Worm (Caenorhabditis elegans) whole organism, L2 larva: Measurements from ENCODE around the gene ZK938.11.

Experiments used
- aly-2 ChIP-seq: fragments of 150-350 bp; optimal IDR thresholded peaks from 2 replicates; lab custom pipeline; 2014; ENCODE audit warnings: missing biosample characterization, missing genetic modification characterization
- blmp-1 ChIP-seq: sonication (generic microtip); optimal IDR thresholded peaks from 2 replicates; lab custom pipeline; 2017; ENCODE audit warnings: missing genetic modification characterization, mild to moderate bottlenecking, missing compliant biosample characterization, antibody characterized with exemption, moderate library complexity; ENCODE audit not compliant: insufficient read depth
- ceh-82 ChIP-seq: fragments of 150-350 bp; optimal IDR thresholded peaks from 2 replicates; lab custom pipeline; 2014; ENCODE audit warnings: missing biosample characterization, missing genetic modification characterization
- dmd-4 ChIP-seq: sonication (generic microtip); optimal IDR thresholded peaks from 2 replicates; lab custom pipeline; 2017; ENCODE audit warnings: missing biosample characterization, missing genetic modification characterization
- elt-3 ChIP-seq: sonication (generic microtip); optimal IDR thresholded peaks from 2 replicates; lab custom pipeline; 2017; ENCODE audit warnings: missing biosample characterization, missing genetic modification characterization
- fos-1 ChIP-seq: fragments of 150-350 bp; optimal IDR thresholded peaks from 2 replicates; lab custom pipeline; 2014; ENCODE audit warnings: missing biosample characterization, missing genetic modification characterization
- gmeb-1 ChIP-seq: fragments of 150-350 bp; optimal IDR thresholded peaks from 2 replicates; lab custom pipeline; 2014; ENCODE audit warnings: missing biosample characterization, missing genetic modification characterization
- mbf-1 ChIP-seq: sonication (generic microtip); optimal IDR thresholded peaks from 2 replicates; lab custom pipeline; 2017; ENCODE audit warnings: missing biosample characterization, missing genetic modification characterization
- nhr-10 ChIP-seq: sonication (generic microtip); optimal IDR thresholded peaks from 2 replicates; lab custom pipeline; 2017; ENCODE audit warnings: missing biosample characterization, missing genetic modification characterization
- nhr-77 ChIP-seq: fragments of 150-350 bp; optimal IDR thresholded peaks from 2 replicates; lab custom pipeline; 2014; ENCODE audit warnings: missing biosample characterization, missing genetic modification characterization
- skn-1 ChIP-seq: sonication (generic microtip); optimal IDR thresholded peaks from 2 replicates; lab custom pipeline; 2017; ENCODE audit warnings: missing biosample characterization, missing genetic modification characterization
- unc-62 ChIP-seq: fragments of 150-350 bp; optimal IDR thresholded peaks from 2 replicates; lab custom pipeline; 2014; ENCODE audit warnings: missing biosample characterization, missing genetic modification reagents, missing genetic modification characterization
- ztf-11 ChIP-seq: sonication (generic microtip); optimal IDR thresholded peaks from 2 replicates; lab custom pipeline; 2017; ENCODE audit warnings: missing biosample characterization, missing genetic modification characterization

DNA sequence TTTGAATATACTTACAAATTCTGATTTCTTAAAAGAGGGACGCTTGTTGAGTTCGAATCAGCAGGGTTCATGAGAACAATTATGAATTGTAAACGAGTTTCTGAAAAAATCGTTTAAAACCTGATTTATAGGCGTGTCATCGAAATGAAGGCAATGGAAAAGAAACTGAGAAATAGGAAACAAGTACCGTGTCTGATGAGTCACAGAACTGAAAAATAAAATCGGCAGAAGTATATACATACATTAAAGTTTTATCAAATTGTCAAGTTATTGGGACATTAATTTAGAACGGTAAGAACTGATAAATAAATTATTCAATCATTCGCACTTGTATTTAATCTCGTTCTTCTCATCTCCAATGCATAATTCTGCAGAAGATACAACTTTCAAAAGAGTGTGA is 5.0 kb upstream of the ZK938.11 start, which contains the start of gene chil-9:
- TF ChIP-seq unc-62 (GFP tag; lab: Kevin White, UChicago) (no peak), mbf-1 (tag; lab: Kevin White, UChicago) (no peak), fos-1 (no peak), nhr-77 (tag; lab: Kevin White, UChicago) (no peak), elt-3 (tag; lab: Kevin White, UChicago) (no peak), ceh-82 (tag; lab: Kevin White, UChicago) (no peak), gmeb-1 (tag; lab: Kevin White, UChicago) (no peak), aly-2 (tag; lab: Kevin White, UChicago) (no peak), blmp-1 (tag; lab: Kevin White, UChicago) (no peak), skn-1 (tag; lab: Kevin White, UChicago) (no peak), dmd-4 (no peak), nhr-10 (tag; lab: Kevin White, UChicago) (no peak), ztf-11 (tag; lab: Kevin White, UChicago) (no peak)
